Fruit fly (Drosophila melanogaster) whole organism, prepupa: ENCODE data around the gene Inx3.

ENCODE experiments used
- CG16779 ChIP-seq: fragments of 200-800 bp; sonication (Bioruptor generic); optimal IDR thresholded peaks from 3 replicates; lab custom pipeline; 2017; ENCODE audit warnings: missing biosample characterization, mild to moderate bottlenecking, missing genetic modification characterization
- Sox102F ChIP-seq: fragments of 200-800 bp; sonication (Bioruptor generic); optimal IDR thresholded peaks from 2 replicates; lab custom pipeline; 2016; ENCODE audit warnings: missing biosample characterization, mild to moderate bottlenecking, missing genetic modification characterization
- acj6 ChIP-seq: fragments of 200-800 bp; sonication (Bioruptor generic); optimal IDR thresholded peaks from 3 replicates; lab custom pipeline; 2016; ENCODE audit warnings: missing biosample characterization, missing genetic modification characterization
- vri ChIP-seq: fragments of 200-800 bp; sonication (Bioruptor generic); optimal IDR thresholded peaks from 3 replicates; lab custom pipeline; 2016; ENCODE audit warnings: missing biosample characterization, mild to moderate bottlenecking, missing genetic modification characterization

- TF ChIP-seq Sox102F (GFP tag; lab: Kevin White, UChicago) (no peak), vri (GFP tag; lab: Kevin White, UChicago) (no peak), CG16779 (tag; lab: Kevin White, UChicago) (no peak), acj6 (no peak)
These were observed 3.2 kb downstream of the Inx3 start for dm6 chr3R:28856140-28856539.
